Fruit fly (Drosophila melanogaster) whole organism, prepupa: ENCODE data around the gene beag.

Experiments used
- CG6854 ChIP-seq: fragments of 200-800 bp; sonication (Bioruptor generic); optimal IDR thresholded peaks from 2 replicates; lab custom pipeline; 2017; ENCODE audit warnings: missing biosample characterization, mild to moderate bottlenecking, missing genetic modification characterization
- Gug ChIP-seq: fragments of 200-800 bp; sonication (Bioruptor generic); IDR thresholded peaks from 2 replicates; pipeline ENCODE4 v1.3.6; 2022; ENCODE audit warnings: missing biosample characterization, missing genetic modification characterization
- Hr4 ChIP-seq: fragments of 200-800 bp; sonication (Bioruptor generic); optimal IDR thresholded peaks from 3 replicates; lab custom pipeline; 2016; ENCODE audit warnings: missing biosample characterization, missing genetic modification characterization
- fd85E ChIP-seq: fragments of 200-800 bp; sonication (Bioruptor generic); optimal IDR thresholded peaks from 3 replicates; lab custom pipeline; 2016; ENCODE audit warnings: missing biosample characterization, missing genetic modification characterization

DNA sequence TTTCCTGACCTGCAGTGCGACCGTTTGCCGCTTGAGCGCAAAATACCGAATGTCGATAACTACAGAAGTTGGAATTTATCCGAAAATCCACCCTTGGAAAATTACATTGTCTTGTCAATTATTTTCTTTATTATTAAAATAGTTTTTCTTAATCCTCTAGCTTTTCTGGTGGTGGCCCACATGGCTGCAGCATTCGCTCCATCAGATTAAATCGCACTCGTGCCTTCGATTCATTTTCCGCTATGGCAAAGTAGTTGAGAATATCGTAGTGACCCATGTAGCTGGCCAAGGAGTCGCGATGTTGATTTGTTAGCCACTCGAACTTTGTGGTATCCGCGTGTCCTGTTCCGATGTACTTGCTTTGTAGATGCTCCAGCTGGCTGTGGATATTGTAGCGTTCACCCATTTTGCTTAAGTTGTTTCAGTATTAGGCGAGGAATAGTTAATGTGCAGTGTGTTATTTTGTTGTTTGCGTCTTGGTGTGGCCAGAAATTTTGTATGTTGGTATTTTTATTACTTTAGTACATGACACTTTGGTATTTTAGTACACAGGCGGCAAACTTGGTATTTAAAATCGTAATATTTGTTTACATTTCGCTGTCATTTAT lies 49.9 kb downstream of the beag start, which contains the start of the genes Kcmf1, Sf3b5 and CG11986:
- no peak for TF ChIP-seq CG6854 (GFP tag; lab: Kevin White, UChicago)
- no peak for TF ChIP-seq fd85E
- TF ChIP-seq Gug (GFP tag; lab: Robert Waterston, UW) = no peak
- no peak for TF ChIP-seq Hr4 (GFP tag; lab: Kevin White, UChicago)
